Fruit fly (Drosophila melanogaster) whole organism, embryonic: ENCODE measurements around the gene Vha36-3.

Source experiments
- Aef1 ChIP-seq: fragments of 200-800 bp; sonication (Bioruptor generic); IDR thresholded peaks from 3 replicates; pipeline ENCODE4 v1.3.6; 2022; ENCODE audit warnings: missing biosample characterization, missing genetic modification characterization
- BtbVII ChIP-seq: fragments of 200-800 bp; sonication (Bioruptor generic); optimal IDR thresholded peaks from 3 replicates; lab custom pipeline; 2017; ENCODE audit warnings: missing biosample characterization, mild to moderate bottlenecking, missing genetic modification characterization
- CG11560 ChIP-seq: fragments of 200-800 bp; sonication (Bioruptor generic); IDR thresholded peaks from 3 replicates; pipeline ENCODE4 v1.3.6; 2022; ENCODE audit warnings: missing biosample characterization, missing genetic modification characterization
- CG11696 ChIP-seq: fragments of 200-800 bp; sonication (Bioruptor generic); IDR thresholded peaks from 2 replicates; pipeline ENCODE4 v1.3.6; 2022; ENCODE audit warnings: missing biosample characterization, missing genetic modification characterization
- CG1647 ChIP-seq: fragments of 200-800 bp; sonication (Bioruptor generic); optimal IDR thresholded peaks from 3 replicates; lab custom pipeline; 2016; ENCODE audit warnings: missing biosample characterization, missing genetic modification characterization
- CG16779 ChIP-seq: fragments of 200-800 bp; sonication (Bioruptor generic); IDR thresholded peaks from 2 replicates; pipeline ENCODE4 v1.3.6; 2022; ENCODE audit warnings: missing biosample characterization, missing genetic modification characterization
- CG16813 ChIP-seq: fragments of 200-800 bp; sonication (Bioruptor generic); IDR thresholded peaks from 3 replicates; pipeline ENCODE4 v1.3.6; 2022; ENCODE audit warnings: missing biosample characterization, missing genetic modification characterization; ENCODE audit not compliant: partially characterized antibody
- CG2202 ChIP-seq: fragments of 200-800 bp; sonication (Bioruptor generic); optimal IDR thresholded peaks from 2 replicates; lab custom pipeline; 2018; ENCODE audit warnings: missing biosample characterization, mild to moderate bottlenecking, missing genetic modification characterization
- CG4360 ChIP-seq: fragments of 200-800 bp; sonication (Bioruptor generic); IDR thresholded peaks from 2 replicates; pipeline ENCODE4 v1.3.6; 2022; ENCODE audit warnings: missing biosample characterization, missing genetic modification characterization
- CG7987 ChIP-seq: fragments of 200-800 bp; sonication (Bioruptor generic); optimal IDR thresholded peaks from 2 replicates; lab custom pipeline; 2018; ENCODE audit warnings: missing biosample characterization, mild to moderate bottlenecking, missing genetic modification characterization, moderate library complexity
- CG8359 ChIP-seq: fragments of 200-800 bp; sonication (Bioruptor generic); optimal IDR thresholded peaks from 2 replicates; lab custom pipeline; 2017; ENCODE audit warnings: missing biosample characterization, mild to moderate bottlenecking, missing genetic modification characterization, borderline replicate concordance
- CG8944 ChIP-seq: fragments of 200-800 bp; sonication (Bioruptor generic); optimal IDR thresholded peaks from 3 replicates; lab custom pipeline; 2016; ENCODE audit warnings: missing biosample characterization, missing genetic modification characterization
- CG9797 ChIP-seq: fragments of 200-800 bp; sonication (Bioruptor generic); optimal IDR thresholded peaks from 3 replicates; lab custom pipeline; 2018; ENCODE audit warnings: missing biosample characterization, mild to moderate bottlenecking, missing genetic modification characterization
- D19A ChIP-seq: fragments of 200-800 bp; optimal IDR thresholded peaks from 3 replicates; lab custom pipeline; 2019; ENCODE audit warnings: missing biosample characterization, mild to moderate bottlenecking, missing genetic modification characterization, moderate library complexity
- E2f2 ChIP-seq: fragments of 200-800 bp; sonication (Bioruptor generic); IDR thresholded peaks from 2 replicates; pipeline ENCODE4 v1.3.6; 2022; ENCODE audit warnings: missing biosample characterization, missing genetic modification characterization
- ERR ChIP-seq: fragments of 200-800 bp; sonication (Bioruptor generic); optimal IDR thresholded peaks from 2 replicates; lab custom pipeline; 2016; ENCODE audit warnings: missing biosample characterization, missing genetic modification characterization
- HHEX ChIP-seq: fragments of 200-800 bp; sonication (Bioruptor generic); optimal IDR thresholded peaks from 3 replicates; lab custom pipeline; 2017; ENCODE audit warnings: missing biosample characterization, mild to moderate bottlenecking, missing genetic modification characterization, missing genetic modification reagents
- Hand ChIP-seq: fragments of 200-800 bp; sonication (Bioruptor generic); optimal IDR thresholded peaks from 2 replicates; lab custom pipeline; 2017; ENCODE audit warnings: mild to moderate bottlenecking, missing biosample characterization, missing genetic modification reagents, missing genetic modification characterization
- Med ChIP-seq: fragments of 200-800 bp; sonication (Bioruptor generic); peaks from one replicate; lab custom pipeline; 2016; ENCODE audit warnings: missing biosample characterization, missing genetic modification characterization, mild to moderate bottlenecking, inconsistent platforms, moderate library complexity
- Neu2 ChIP-seq: fragments of 200-800 bp; sonication (Bioruptor generic); optimal IDR thresholded peaks from 3 replicates; lab custom pipeline; 2016; ENCODE audit warnings: missing biosample characterization, missing genetic modification characterization, borderline replicate concordance
- Pdp1 ChIP-seq, 2 experiments: fragments of 200-800 bp; sonication (Bioruptor generic); optimal IDR thresholded peaks; 3 replicates each; lab custom pipeline; 2016; ENCODE audit warnings: missing biosample characterization in 2 of 2, missing genetic modification characterization in 2 of 2, mild to moderate bottlenecking in 1 of 2, moderate library complexity in 1 of 2
- Ravus ChIP-seq: fragments of 200-800 bp; sonication (Bioruptor generic); IDR thresholded peaks from 2 replicates; pipeline ENCODE4 v1.3.6; 2022; ENCODE audit warnings: missing biosample characterization, missing genetic modification characterization
- Sry-β ChIP-seq: fragments of 200-800 bp; sonication (Bioruptor generic); optimal IDR thresholded peaks from 2 replicates; lab custom pipeline; 2018; ENCODE audit warnings: missing biosample characterization, mild to moderate bottlenecking, missing genetic modification characterization, moderate library complexity
- YL-1 ChIP-seq: fragments of 200-800 bp; sonication (Bioruptor generic); optimal IDR thresholded peaks from 3 replicates; lab custom pipeline; 2017; ENCODE audit warnings: missing biosample characterization, mild to moderate bottlenecking, missing genetic modification characterization
- ash1 ChIP-seq: fragments of 200-800 bp; sonication (Bioruptor generic); optimal IDR thresholded peaks from 2 replicates; lab custom pipeline; 2018; ENCODE audit warnings: missing biosample characterization, mild to moderate bottlenecking, missing genetic modification characterization
- chn ChIP-seq: fragments of 200-800 bp; sonication (Bioruptor generic); optimal IDR thresholded peaks from 2 replicates; lab custom pipeline; 2016; ENCODE audit warnings: missing biosample characterization, missing genetic modification characterization
- ci ChIP-seq: fragments of 200-800 bp; sonication (Bioruptor generic); IDR thresholded peaks from 3 replicates; pipeline ENCODE4 v1.3.6; 2022; ENCODE audit warnings: missing biosample characterization, missing genetic modification characterization
- dpn ChIP-seq, 2 experiments: fragments of 200-800 bp; sonication (Bioruptor generic); optimal IDR thresholded peaks; 3 replicates each; lab custom pipeline; 2016; ENCODE audit warnings: missing biosample characterization in 2 of 2, missing genetic modification characterization in 2 of 2
- en ChIP-seq: fragments of 200-800 bp; sonication (Bioruptor generic); optimal IDR thresholded peaks from 2 replicates; lab custom pipeline; 2016; ENCODE audit warnings: missing biosample characterization, missing genetic modification characterization
- gfzf ChIP-seq: fragments of 200-800 bp; sonication (Bioruptor generic); optimal IDR thresholded peaks from 2 replicates; lab custom pipeline; 2016; ENCODE audit warnings: missing biosample characterization, mild to moderate bottlenecking, missing genetic modification characterization, moderate library complexity
- grn ChIP-seq: fragments of 200-800 bp; sonication (Bioruptor generic); optimal IDR thresholded peaks from 3 replicates; lab custom pipeline; 2017; ENCODE audit warnings: missing biosample characterization, missing genetic modification characterization
- hbn ChIP-seq: fragments of 200-800 bp; sonication (Bioruptor generic); IDR thresholded peaks from 2 replicates; pipeline ENCODE4 v1.3.6; 2022; ENCODE audit warnings: missing biosample characterization, missing genetic modification characterization; ENCODE audit not compliant: partially characterized antibody
- jing ChIP-seq: fragments of 200-800 bp; sonication (Bioruptor generic); optimal IDR thresholded peaks from 2 replicates; lab custom pipeline; 2018; ENCODE audit warnings: missing biosample characterization, mild to moderate bottlenecking, missing genetic modification characterization
- jumu ChIP-seq: fragments of 200-800 bp; sonication (Bioruptor generic); optimal IDR thresholded peaks from 3 replicates; lab custom pipeline; 2016; ENCODE audit warnings: missing biosample characterization, missing genetic modification characterization
- kah ChIP-seq: fragments of 200-800 bp; sonication (Bioruptor generic); optimal IDR thresholded peaks from 2 replicates; lab custom pipeline; 2018; ENCODE audit warnings: missing biosample characterization, mild to moderate bottlenecking, missing genetic modification characterization
- luna ChIP-seq: fragments of 200-800 bp; sonication (Bioruptor generic); optimal IDR thresholded peaks from 2 replicates; lab custom pipeline; 2016; ENCODE audit warnings: missing biosample characterization, missing genetic modification characterization
- mld ChIP-seq: fragments of 200-800 bp; sonication (Bioruptor generic); IDR thresholded peaks from 3 replicates; pipeline ENCODE4 v1.3.6; 2022; ENCODE audit warnings: missing biosample characterization, missing genetic modification characterization; ENCODE audit not compliant: partially characterized antibody
- nau ChIP-seq: fragments of 200-800 bp; sonication (Bioruptor generic); optimal IDR thresholded peaks from 3 replicates; lab custom pipeline; 2017; ENCODE audit warnings: missing biosample characterization, mild to moderate bottlenecking, missing genetic modification characterization, missing genetic modification reagents
- nerfin-1 ChIP-seq: fragments of 200-800 bp; sonication (Bioruptor generic); optimal IDR thresholded peaks from 3 replicates; lab custom pipeline; 2019; ENCODE audit warnings: missing biosample characterization, mild to moderate bottlenecking, missing genetic modification characterization, moderate library complexity
- phol ChIP-seq: fragments of 200-800 bp; sonication (Bioruptor generic); optimal IDR thresholded peaks from 3 replicates; lab custom pipeline; 2018; ENCODE audit warnings: missing biosample characterization, mild to moderate bottlenecking, missing genetic modification characterization, moderate library complexity
- pnt ChIP-seq: fragments of 200-800 bp; sonication (Bioruptor generic); optimal IDR thresholded peaks from 3 replicates; lab custom pipeline; 2016; ENCODE audit warnings: missing biosample characterization, missing genetic modification characterization
- pzg ChIP-seq: fragments of 200-800 bp; sonication (Bioruptor generic); optimal IDR thresholded peaks from 3 replicates; lab custom pipeline; 2018; ENCODE audit warnings: missing biosample characterization, mild to moderate bottlenecking, missing genetic modification characterization, moderate library complexity
- ro ChIP-seq: fragments of 200-800 bp; sonication (Bioruptor generic); IDR thresholded peaks from 2 replicates; pipeline ENCODE4 v1.3.6; 2022; ENCODE audit warnings: missing biosample characterization, missing genetic modification characterization
- sd ChIP-seq: fragments of 200-800 bp; sonication (Bioruptor generic); optimal IDR thresholded peaks from 3 replicates; lab custom pipeline; 2018; ENCODE audit warnings: missing biosample characterization, mild to moderate bottlenecking, missing genetic modification characterization, moderate library complexity
- sim ChIP-seq: fragments of 200-800 bp; sonication (Bioruptor generic); IDR thresholded peaks from 2 replicates; pipeline ENCODE4 v1.3.6; 2022; ENCODE audit warnings: missing biosample characterization, missing genetic modification characterization
- tgo ChIP-seq: fragments of 200-800 bp; sonication (Bioruptor generic); IDR thresholded peaks from 3 replicates; pipeline ENCODE4 v1.3.6; 2022; ENCODE audit warnings: missing biosample characterization, missing genetic modification characterization
- zen2 ChIP-seq: fragments of 200-800 bp; sonication (Bioruptor generic); IDR thresholded peaks from 3 replicates; pipeline ENCODE4 v1.3.6; 2022; ENCODE audit warnings: missing biosample characterization, missing genetic modification characterization; ENCODE audit not compliant: partially characterized antibody
- zf30C ChIP-seq: fragments of 200-800 bp; sonication (Bioruptor generic); optimal IDR thresholded peaks from 3 replicates; lab custom pipeline; 2018; ENCODE audit warnings: missing biosample characterization, mild to moderate bottlenecking, missing genetic modification characterization
- zfh2 ChIP-seq: fragments of 200-800 bp; sonication (Bioruptor generic); optimal IDR thresholded peaks from 2 replicates; lab custom pipeline; 2016; ENCODE audit warnings: missing biosample characterization, missing genetic modification characterization

Gene Vha36-3

dm6 chrX:2581793-2582503, 1.6 kb upstream of the Vha36-3 start (continued):
- TF ChIP-seq ERR (GFP tag; lab: Kevin White, UChicago): peak; percentile 60
- peak; percentile 44 for TF ChIP-seq jing (GFP tag; lab: Kevin White, UChicago)
- TF ChIP-seq BtbVII (GFP tag; lab: Kevin White, UChicago): peak; percentile 80
- no peak for TF ChIP-seq nerfin-1
- TF ChIP-seq CG7987 (GFP tag; lab: Kevin White, UChicago): peak; percentile 4
- TF ChIP-seq HHEX: peak; percentile 80
- TF ChIP-seq Hand (GFP tag; lab: Kevin White, UChicago): peak; percentile 79
- peak; percentile 97 for TF ChIP-seq Med (GFP tag; lab: Kevin White, UChicago)
- peak; percentile 58; the same call in 2 of the 3 replicates for TF ChIP-seq CG11560 (tag; lab: Robert Waterston, UW)
- TF ChIP-seq ro: no peak
- no peak for TF ChIP-seq Sry-β (GFP tag; lab: Kevin White, UChicago)
- peak; percentile 65 for TF ChIP-seq nau (GFP tag; lab: Kevin White, UChicago)
- peak; percentile 81 for TF ChIP-seq zfh2 (GFP tag; lab: Kevin White, UChicago)
- TF ChIP-seq jumu: peak; percentile 62
- TF ChIP-seq Aef1 (GFP tag; lab: Robert Waterston, UW): peak; percentile 83
- TF ChIP-seq mld (GFP tag; lab: Robert Waterston, UW): no peak
- peak; percentile 29 for TF ChIP-seq chn (GFP tag; lab: Kevin White, UChicago)
- peak; percentile 68 to 75 for TF ChIP-seq Pdp1 (GFP tag; optimal IDR thresholded peaks at IDR 0.05; lab: Kevin White, UChicago)
- no peak for TF ChIP-seq zen2 (GFP tag; lab: Robert Waterston, UW)
- TF ChIP-seq D19A (tag; lab: Kevin White, UChicago): peak; percentile 33
- TF ChIP-seq CG4360 (GFP tag; lab: Robert Waterston, UW): no peak
- TF ChIP-seq hbn (GFP tag; lab: Robert Waterston, UW): no peak
- TF ChIP-seq grn: no peak
- no peak for TF ChIP-seq Neu2
- no peak for TF ChIP-seq ash1 (GFP tag; lab: Kevin White, UChicago)
- peak; percentile 84 for TF ChIP-seq ci
- peak; percentile 52 for TF ChIP-seq E2f2 (GFP tag; lab: Robert Waterston, UW)
- TF ChIP-seq sd (tag; lab: Kevin White, UChicago): peak; percentile 52
- TF ChIP-seq dpn (GFP tag; optimal IDR thresholded peaks at IDR 0.05; lab: Kevin White, UChicago): peak; percentile 82 to 84
- peak; percentile 51 for TF ChIP-seq Ravus (GFP tag; lab: Robert Waterston, UW)
- no peak for TF ChIP-seq CG8359 (GFP tag; lab: Kevin White, UChicago)
- TF ChIP-seq sim (GFP tag; lab: Robert Waterston, UW): no peak
- TF ChIP-seq CG9797 (GFP tag; lab: Kevin White, UChicago): no peak
- TF ChIP-seq CG11696 (GFP tag; lab: Robert Waterston, UW): 0 out of 2 replicates have a peak, but pooled peaks have one; percentile 29
- TF ChIP-seq pzg (GFP tag; lab: Kevin White, UChicago): peak; percentile 13
- TF ChIP-seq en (GFP tag; lab: Kevin White, UChicago): peak; percentile 68
- no peak for TF ChIP-seq YL-1 (GFP tag; lab: Kevin White, UChicago)
- peak; percentile 27 for TF ChIP-seq zf30C (GFP tag; lab: Kevin White, UChicago)
- TF ChIP-seq CG16779 (GFP tag; lab: Robert Waterston, UW): 0 out of 2 replicates have a peak, but pooled peaks have one; percentile 26
- TF ChIP-seq tgo (GFP tag; lab: Robert Waterston, UW): peak; percentile 78
- TF ChIP-seq luna: peak; percentile 57
- TF ChIP-seq CG2202 (tag; lab: Kevin White, UChicago): no peak
- TF ChIP-seq pnt (GFP tag; lab: Kevin White, UChicago): peak; percentile 70
- TF ChIP-seq CG8944 (GFP tag; lab: Kevin White, UChicago): peak; percentile 69
- peak; percentile 65 for TF ChIP-seq CG1647 (GFP tag; lab: Kevin White, UChicago)
- TF ChIP-seq kah (GFP tag; lab: Kevin White, UChicago): no peak
- TF ChIP-seq phol (tag; lab: Kevin White, UChicago): peak; percentile 59
- TF ChIP-seq CG16813: no peak
- TF ChIP-seq gfzf (GFP tag; lab: Kevin White, UChicago): no peak
